Worm (Caenorhabditis elegans): Measurements from ENCODE around the gene F39C12.1.

The F39C12.1 gene

DNA sequence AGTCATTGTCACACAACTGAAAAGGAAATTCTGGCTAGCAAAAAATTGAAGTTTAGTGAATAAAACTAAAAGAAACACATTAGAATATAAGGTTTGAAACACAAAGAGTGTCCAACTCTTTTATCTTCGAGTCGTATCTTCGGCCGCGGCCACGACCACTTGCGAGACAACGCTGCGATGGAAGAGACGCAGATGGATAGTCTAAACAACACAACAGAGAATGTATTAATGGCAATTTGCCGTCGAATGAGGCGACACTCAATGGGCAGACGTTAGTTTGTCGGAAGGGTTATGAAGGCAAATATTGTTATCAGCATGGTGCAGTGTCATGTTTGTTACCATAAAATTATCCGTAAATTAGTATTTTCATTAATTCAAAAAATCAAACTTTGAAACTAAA, at the start of gene F39C12.1:
F39C12.1 (minus strand) TSS at position 136 of the 400 bp plus-strand sequence.
- TF ChIP-seq hlh-1 (tag; optimal IDR thresholded peaks at IDR 0.05) (peak; percentile 42), elt-1 (tag; optimal IDR thresholded peaks at IDR 0.05; ENCODE audit: borderline replicate concordance, insufficient read depth) (peak; percentile 42), nhr-237 (tag; optimal IDR thresholded peaks at IDR 0.05) (no peak)

DNA sequence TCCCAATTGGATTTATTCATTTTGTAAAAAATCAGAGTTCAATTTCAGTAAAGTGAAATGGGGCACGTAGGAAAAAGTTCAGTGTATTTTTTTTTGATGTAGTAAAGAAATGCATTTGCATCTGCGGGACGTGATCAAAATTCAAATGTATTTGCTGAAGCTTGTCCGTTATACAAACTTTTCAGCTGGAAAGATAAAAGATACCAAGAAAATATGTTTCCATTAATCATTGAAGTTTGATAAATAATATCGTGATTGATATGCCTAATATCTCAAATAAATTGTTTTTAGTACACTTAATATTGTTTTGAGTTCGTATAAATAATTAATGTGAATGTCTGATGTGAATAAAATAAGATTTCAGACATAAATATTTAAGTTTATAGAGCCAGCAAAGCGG, 49.4 kb upstream of the F39C12.1 start:
- no peak for TF ChIP-seq mep-1 (tag; optimal IDR thresholded peaks at IDR 0.05)
- no peak for TF ChIP-seq ceh-83 (GFP tag; optimal IDR thresholded peaks at IDR 0.05)
- no peak for TF ChIP-seq unc-62 (GFP tag; optimal IDR thresholded peaks at IDR 0.05)

DNA sequence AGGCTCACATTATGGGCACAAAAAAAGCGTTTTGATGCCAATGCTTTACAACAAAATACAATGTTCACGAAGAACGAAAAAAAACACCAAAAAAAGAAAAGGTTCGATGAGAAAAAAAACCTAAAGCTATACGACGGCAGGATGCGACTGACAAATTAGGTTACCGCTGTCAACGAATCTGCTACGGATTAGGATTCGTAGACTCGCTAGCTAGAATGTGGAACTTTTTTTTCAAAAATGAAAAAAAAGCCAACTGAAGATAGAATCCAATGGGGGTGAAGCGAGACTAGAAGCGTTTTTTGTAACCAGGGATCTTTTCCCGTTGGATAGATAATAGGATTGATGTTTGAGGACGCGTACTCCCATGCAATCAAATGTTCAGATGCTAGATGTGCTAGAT, 49.0 kb upstream of the F39C12.1 start:
- TF ChIP-seq nhr-12 (tag; optimal IDR thresholded peaks at IDR 0.05) (no peak), ces-1 (GFP tag; optimal IDR thresholded peaks at IDR 0.05) (peak; percentile 70)

DNA sequence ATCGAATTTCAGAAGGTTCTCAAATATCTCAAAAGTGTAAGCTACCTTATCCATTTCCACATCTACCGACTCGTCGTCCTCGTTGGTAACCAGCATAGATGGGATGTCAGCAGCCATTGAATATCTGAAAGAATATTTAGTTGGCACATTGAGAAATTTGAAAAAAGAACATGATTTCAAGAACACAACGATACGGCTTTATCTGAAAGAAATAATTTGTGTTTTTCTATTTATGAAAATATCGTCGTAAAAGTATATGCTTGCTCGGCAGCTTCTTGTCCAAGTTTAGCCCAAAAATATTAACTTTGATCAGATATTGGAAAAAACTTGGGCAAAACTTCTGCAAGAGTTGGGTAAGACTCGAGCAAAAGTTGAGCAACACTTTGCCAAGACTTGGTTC, 47.7 kb upstream of the F39C12.1 start, which contains the start of gene T07F12.4:
T07F12.4 (minus strand) TSS at position 130 of the 400 bp plus-strand sequence.
- TF ChIP-seq mab-5 (tag; optimal IDR thresholded peaks at IDR 0.05), result no peak
- TF ChIP-seq sptf-1 (tag; optimal IDR thresholded peaks at IDR 0.05), result no peak
- TF ChIP-seq mep-1 (tag; optimal IDR thresholded peaks at IDR 0.05), result no peak
- TF ChIP-seq zip-8 (tag; optimal IDR thresholded peaks at IDR 0.05), result no peak
- no peak for TF ChIP-seq nhr-76 (tag; optimal IDR thresholded peaks at IDR 0.05)
- no peak for TF ChIP-seq elt-3 (tag; optimal IDR thresholded peaks at IDR 0.05)
- no peak for TF ChIP-seq unc-120 (tag; optimal IDR thresholded peaks at IDR 0.05; ENCODE audit: poor library complexity, severe bottlenecking)
- no peak for TF ChIP-seq hlh-1 (tag; optimal IDR thresholded peaks at IDR 0.05)
- TF ChIP-seq nhr-28 (tag; optimal IDR thresholded peaks at IDR 0.05), result no peak

DNA sequence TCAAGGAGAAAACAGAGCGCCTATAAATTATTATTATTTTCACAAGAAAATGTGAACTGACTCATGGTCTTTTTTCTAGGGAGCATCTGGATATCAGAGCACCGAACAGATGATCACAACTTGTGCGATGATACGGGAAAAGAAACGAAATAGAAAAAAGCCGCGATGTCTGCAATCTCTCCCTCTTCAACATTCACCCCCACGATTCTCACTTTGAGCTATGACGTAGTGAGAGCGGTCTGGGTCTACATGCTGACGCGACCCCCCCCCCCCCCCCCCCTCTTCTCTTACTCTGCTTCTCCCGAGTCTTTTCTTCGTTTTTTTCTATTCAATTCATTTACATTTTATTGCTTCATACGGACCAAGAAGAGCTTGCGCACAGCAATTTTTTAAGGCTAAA, 46.6 kb upstream of the F39C12.1 start:
- TF ChIP-seq ces-1 (GFP tag; optimal IDR thresholded peaks at IDR 0.05) (peak; percentile 9), drap-1 (GFP tag; optimal IDR thresholded peaks at IDR 0.05) (no peak)

DNA sequence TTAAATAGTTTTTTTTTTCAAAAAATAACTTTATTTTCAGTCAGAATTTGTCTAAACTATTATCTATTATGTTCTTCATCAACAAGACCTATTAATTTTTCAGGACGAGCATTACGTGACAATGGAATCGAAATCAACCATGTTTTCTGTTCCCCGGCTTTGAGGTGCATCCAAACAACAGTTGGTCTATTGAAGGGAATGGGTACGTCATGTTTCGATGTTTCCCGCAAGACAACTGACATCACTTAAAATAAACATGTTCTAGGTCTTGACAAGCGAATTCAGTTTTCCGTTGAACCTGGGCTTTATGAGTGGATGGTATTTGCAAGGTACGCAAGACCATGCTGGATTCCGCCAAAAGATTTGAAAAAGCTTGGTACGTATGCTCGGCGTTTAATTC, 42.2 kb upstream of the F39C12.1 start:
- TF ChIP-seq hlh-1 (tag; optimal IDR thresholded peaks at IDR 0.05) (peak; percentile 76), lin-13 (tag; optimal IDR thresholded peaks at IDR 0.05) (no peak)

DNA sequence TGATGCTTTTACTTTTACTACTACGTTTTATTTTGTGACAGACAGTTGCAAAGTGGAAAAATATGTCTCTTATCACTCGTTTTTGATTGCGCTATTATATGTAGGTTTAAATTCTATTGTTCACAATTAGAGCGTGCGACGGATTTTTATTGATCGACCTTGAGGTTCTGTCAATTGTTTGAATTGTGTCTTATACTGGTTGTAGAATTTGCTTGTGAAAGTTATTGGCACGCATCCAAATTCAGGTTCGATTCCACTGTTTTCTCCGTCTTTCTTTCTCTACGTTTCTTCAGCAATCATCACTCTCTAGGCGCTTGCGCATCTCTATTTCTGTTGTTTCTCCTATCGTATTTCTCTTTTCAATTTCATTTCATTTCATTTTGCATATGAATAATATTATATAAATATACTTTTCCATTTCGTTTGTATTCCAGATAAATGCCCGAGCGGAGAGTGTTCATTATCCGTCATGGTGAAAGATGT, 40.7 kb upstream of the F39C12.1 start, which contains the start of gene T07F12.1:
T07F12.1 (plus strand) TSS at position 433 of the 483 bp plus-strand sequence.
- TF ChIP-seq pha-4 (tag; optimal IDR thresholded peaks at IDR 0.05), result peak; percentile 2
- peak; percentile 92 for TF ChIP-seq blmp-1 (tag; optimal IDR thresholded peaks at IDR 0.05)
- no peak for TF ChIP-seq lin-32 (GFP tag; optimal IDR thresholded peaks at IDR 0.05)

DNA sequence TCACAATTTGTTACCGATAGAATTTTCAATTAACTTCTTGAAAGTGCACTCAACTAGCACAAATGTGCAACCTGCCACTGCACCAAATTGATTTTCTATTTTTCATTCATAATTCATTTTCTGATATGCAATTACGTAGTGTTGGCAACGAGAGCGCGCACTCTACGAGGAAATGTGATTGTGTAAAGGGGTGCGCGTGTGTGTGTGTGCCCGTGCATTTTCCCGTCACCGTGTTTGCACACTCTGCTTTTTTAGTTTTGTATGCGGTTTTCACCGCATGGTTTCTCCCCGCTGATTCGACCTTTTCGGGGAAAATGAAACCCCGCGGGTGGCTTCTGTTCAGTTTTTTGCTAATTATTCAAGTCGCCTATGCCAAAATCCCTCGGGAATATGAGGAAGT, 37.2 kb upstream of the F39C12.1 start, which contains the start of gene T07F12.2:
T07F12.2 (plus strand) TSS at position 87 of the 400 bp plus-strand sequence.
- peak; percentile 34 for TF ChIP-seq ham-2 (GFP tag; optimal IDR thresholded peaks at IDR 0.05)
- no peak for TF ChIP-seq flh-1 (GFP tag; optimal IDR thresholded peaks at IDR 0.05)
- TF ChIP-seq ceh-39 (tag; optimal IDR thresholded peaks at IDR 0.05), result no peak
- no peak for TF ChIP-seq bed-3 (GFP tag; optimal IDR thresholded peaks at IDR 0.05)
- no peak for TF ChIP-seq sem-2 (GFP tag; optimal IDR thresholded peaks at IDR 0.05)
- no peak for TF ChIP-seq elt-1 (tag; optimal IDR thresholded peaks at IDR 0.05; ENCODE audit: borderline replicate concordance, insufficient read depth)
- TF ChIP-seq sptf-1 (tag; optimal IDR thresholded peaks at IDR 0.05), result no peak
- no peak for TF ChIP-seq lin-32 (GFP tag; optimal IDR thresholded peaks at IDR 0.05)
- TF ChIP-seq blmp-1 (tag; optimal IDR thresholded peaks at IDR 0.05), result no peak
- no peak for TF ChIP-seq snpc-4 (tag; optimal IDR thresholded peaks at IDR 0.05)
- peak; percentile 0 for TF ChIP-seq lin-13 (tag; optimal IDR thresholded peaks at IDR 0.05)
- no peak for TF ChIP-seq zip-8 (tag; optimal IDR thresholded peaks at IDR 0.05)
- peak; percentile 27 for TF ChIP-seq mls-2 (tag; optimal IDR thresholded peaks at IDR 0.05)
- TF ChIP-seq ces-1 (GFP tag; optimal IDR thresholded peaks at IDR 0.05), result peak; percentile 91
- TF ChIP-seq mep-1 (tag; optimal IDR thresholded peaks at IDR 0.05), result peak; percentile 41
- no peak for TF ChIP-seq nhr-28 (tag; optimal IDR thresholded peaks at IDR 0.05)
- no peak for TF ChIP-seq nhr-2 (tag; optimal IDR thresholded peaks at IDR 0.05)
- TF ChIP-seq cnd-1 (tag; optimal IDR thresholded peaks at IDR 0.05), result no peak
- TF ChIP-seq ceh-83 (GFP tag; optimal IDR thresholded peaks at IDR 0.05), result no peak
- peak; percentile 26 for TF ChIP-seq unc-120 (tag; optimal IDR thresholded peaks at IDR 0.05; ENCODE audit: poor library complexity, severe bottlenecking)
- no peak for TF ChIP-seq pha-4 (tag; optimal IDR thresholded peaks at IDR 0.05)
- no peak for TF ChIP-seq tbx-8 (GFP tag; optimal IDR thresholded peaks at IDR 0.05)
- TF ChIP-seq hlh-1 (tag; optimal IDR thresholded peaks at IDR 0.05), result no peak
